Worm (Caenorhabditis elegans): ENCODE measurements around the gene B0554.1.

Gene B0554.1

ce11 chrV:417656-418353 lies 20.4 kb upstream of the B0554.1 start, which contains the start of gene irg-8:
irg-8 (minus strand) TSS chrV:417706.
- no peak for TF ChIP-seq T22C8.4 (GFP tag; IDR thresholded peaks at IDR 0.05)
- TF ChIP-seq ref-1 (GFP tag; conservative IDR thresholded peaks at IDR 0.05) = no peak

- TF ChIP-seq T22C8.4 (GFP tag; IDR thresholded peaks at IDR 0.05) = no peak
- TF ChIP-seq klf-2 (GFP tag; conservative IDR thresholded peaks at IDR 0.05) = no peak
- no peak for TF ChIP-seq tab-1 (GFP tag; IDR thresholded peaks at IDR 0.05)
- TF ChIP-seq ref-1 (GFP tag; conservative IDR thresholded peaks at IDR 0.05) = no peak
- no peak for TF ChIP-seq med-1 (GFP tag; optimal IDR thresholded peaks at IDR 0.05; ENCODE audit: insufficient read depth)
These were observed 19.8 kb upstream of the B0554.1 start, which contains the start of gene Y39D8A.1 for ce11 chrV:418432-418831. Y39D8A.1 (plus strand) TSS chrV:418732.

- TF ChIP-seq ztf-29 (GFP tag; IDR thresholded peaks at IDR 0.05) (no peak), ref-1 (GFP tag; conservative IDR thresholded peaks at IDR 0.05) (no peak), cog-1 (tag; optimal IDR thresholded peaks at IDR 0.05) (no peak), med-1 (GFP tag; optimal IDR thresholded peaks at IDR 0.05; ENCODE audit: insufficient read depth) (no peak), klf-2 (GFP tag; conservative IDR thresholded peaks at IDR 0.05) (no peak), T22C8.4 (GFP tag; IDR thresholded peaks at IDR 0.05) (no peak), ztf-23 (GFP tag; IDR thresholded peaks at IDR 0.05) (no peak), tab-1 (GFP tag; IDR thresholded peaks at IDR 0.05) (no peak), flt-1 (GFP tag; IDR thresholded peaks at IDR 0.05) (no peak)
These were observed 16.1 kb upstream of the B0554.1 start, which contains the start of gene dod-20 for ce11 chrV:422133-422532. dod-20 (plus strand) TSS chrV:422433.

- TF ChIP-seq tab-1 (GFP tag; IDR thresholded peaks at IDR 0.05) (no peak), ztf-29 (GFP tag; IDR thresholded peaks at IDR 0.05) (no peak), cog-1 (tag; optimal IDR thresholded peaks at IDR 0.05) (no peak), ref-1 (GFP tag; conservative IDR thresholded peaks at IDR 0.05) (no peak), med-1 (GFP tag; optimal IDR thresholded peaks at IDR 0.05; ENCODE audit: insufficient read depth) (no peak)
These were observed 14.1 kb upstream of the B0554.1 start, which contains the start of gene B0554.5 for ce11 chrV:424140-424539. B0554.5 (plus strand) TSS chrV:424440.

ce11 chrV:428844-429243 lies 9.3 kb upstream of the B0554.1 start, which contains the start of gene B0554.4:
B0554.4 (plus strand) TSS chrV:429144.
- TF ChIP-seq cog-1 (tag; optimal IDR thresholded peaks at IDR 0.05) (no peak), klf-2 (GFP tag; conservative IDR thresholded peaks at IDR 0.05) (no peak), ztf-23 (GFP tag; IDR thresholded peaks at IDR 0.05) (no peak), ref-1 (GFP tag; conservative IDR thresholded peaks at IDR 0.05) (no peak), flt-1 (GFP tag; IDR thresholded peaks at IDR 0.05) (no peak), ztf-29 (GFP tag; IDR thresholded peaks at IDR 0.05) (no peak), T22C8.4 (GFP tag; IDR thresholded peaks at IDR 0.05) (no peak), med-1 (GFP tag; optimal IDR thresholded peaks at IDR 0.05; ENCODE audit: insufficient read depth) (no peak), tab-1 (GFP tag; IDR thresholded peaks at IDR 0.05) (no peak)

ce11 chrV:432991-433390 lies 5.2 kb upstream of the B0554.1 start:
- TF ChIP-seq tab-1 (GFP tag; IDR thresholded peaks at IDR 0.05) = no peak
- TF ChIP-seq cog-1 (tag; optimal IDR thresholded peaks at IDR 0.05) = no peak
- no peak for TF ChIP-seq med-1 (GFP tag; optimal IDR thresholded peaks at IDR 0.05; ENCODE audit: insufficient read depth)
- TF ChIP-seq flt-1 (GFP tag; IDR thresholded peaks at IDR 0.05) = no peak
- TF ChIP-seq T22C8.4 (GFP tag; IDR thresholded peaks at IDR 0.05) = no peak
- TF ChIP-seq ref-1 (GFP tag; conservative IDR thresholded peaks at IDR 0.05) = no peak
- TF ChIP-seq ztf-29 (GFP tag; IDR thresholded peaks at IDR 0.05) = no peak
- TF ChIP-seq ztf-23 (GFP tag; IDR thresholded peaks at IDR 0.05) = no peak
- TF ChIP-seq klf-2 (GFP tag; conservative IDR thresholded peaks at IDR 0.05) = no peak

ce11 chrV:433898-434297 lies 4.3 kb upstream of the B0554.1 start, which contains the start of gene B0554.2:
B0554.2 (plus strand) TSS chrV:434198.
- TF ChIP-seq ref-1 (GFP tag; conservative IDR thresholded peaks at IDR 0.05) (no peak), med-1 (GFP tag; optimal IDR thresholded peaks at IDR 0.05; ENCODE audit: insufficient read depth) (no peak), ztf-23 (GFP tag; IDR thresholded peaks at IDR 0.05) (no peak), ztf-29 (GFP tag; IDR thresholded peaks at IDR 0.05) (no peak), flt-1 (GFP tag; IDR thresholded peaks at IDR 0.05) (no peak), tab-1 (GFP tag; IDR thresholded peaks at IDR 0.05) (no peak), cog-1 (tag; optimal IDR thresholded peaks at IDR 0.05) (no peak), klf-2 (GFP tag; conservative IDR thresholded peaks at IDR 0.05) (no peak), T22C8.4 (GFP tag; IDR thresholded peaks at IDR 0.05) (no peak)

ce11 chrV:439183-439749 lies 1.1 kb downstream of the B0554.1 start:
- no peak for TF ChIP-seq tab-1 (GFP tag; IDR thresholded peaks at IDR 0.05)
- no peak for TF ChIP-seq cog-1 (tag; optimal IDR thresholded peaks at IDR 0.05)
- no peak for TF ChIP-seq ref-1 (GFP tag; conservative IDR thresholded peaks at IDR 0.05)
- no peak for TF ChIP-seq flt-1 (GFP tag; IDR thresholded peaks at IDR 0.05)
- no peak for TF ChIP-seq ztf-23 (GFP tag; IDR thresholded peaks at IDR 0.05)
- TF ChIP-seq klf-2 (GFP tag; conservative IDR thresholded peaks at IDR 0.05) = no peak
- no peak for TF ChIP-seq med-1 (GFP tag; optimal IDR thresholded peaks at IDR 0.05; ENCODE audit: insufficient read depth)
- no peak for TF ChIP-seq ztf-29 (GFP tag; IDR thresholded peaks at IDR 0.05)
- no peak for TF ChIP-seq T22C8.4 (GFP tag; IDR thresholded peaks at IDR 0.05)

- TF ChIP-seq med-1 (GFP tag; optimal IDR thresholded peaks at IDR 0.05; ENCODE audit: insufficient read depth) (no peak), cog-1 (tag; optimal IDR thresholded peaks at IDR 0.05) (no peak)
These were observed 2.7 kb downstream of the B0554.1 start, which contains the start of gene B0554.7 for ce11 chrV:440923-441322. B0554.7 (minus strand) TSS chrV:441023.

- no peak for TF ChIP-seq klf-2 (GFP tag; conservative IDR thresholded peaks at IDR 0.05)
- TF ChIP-seq med-1 (GFP tag; optimal IDR thresholded peaks at IDR 0.05; ENCODE audit: insufficient read depth) = no peak
- no peak for TF ChIP-seq ztf-23 (GFP tag; IDR thresholded peaks at IDR 0.05)
- TF ChIP-seq flt-1 (GFP tag; IDR thresholded peaks at IDR 0.05) = no peak
- no peak for TF ChIP-seq ref-1 (GFP tag; conservative IDR thresholded peaks at IDR 0.05)
- no peak for TF ChIP-seq T22C8.4 (GFP tag; IDR thresholded peaks at IDR 0.05)
- TF ChIP-seq cog-1 (tag; optimal IDR thresholded peaks at IDR 0.05) = no peak
- TF ChIP-seq tab-1 (GFP tag; IDR thresholded peaks at IDR 0.05) = no peak
- no peak for TF ChIP-seq ztf-29 (GFP tag; IDR thresholded peaks at IDR 0.05)
These were observed 5.0 kb downstream of the B0554.1 start, which contains the start of gene srh-33 for ce11 chrV:443193-443592. srh-33 (minus strand) TSS chrV:443293.
